Worm (Caenorhabditis elegans): ENCODE measurements around the gene Y9C12A.1.

DNA sequence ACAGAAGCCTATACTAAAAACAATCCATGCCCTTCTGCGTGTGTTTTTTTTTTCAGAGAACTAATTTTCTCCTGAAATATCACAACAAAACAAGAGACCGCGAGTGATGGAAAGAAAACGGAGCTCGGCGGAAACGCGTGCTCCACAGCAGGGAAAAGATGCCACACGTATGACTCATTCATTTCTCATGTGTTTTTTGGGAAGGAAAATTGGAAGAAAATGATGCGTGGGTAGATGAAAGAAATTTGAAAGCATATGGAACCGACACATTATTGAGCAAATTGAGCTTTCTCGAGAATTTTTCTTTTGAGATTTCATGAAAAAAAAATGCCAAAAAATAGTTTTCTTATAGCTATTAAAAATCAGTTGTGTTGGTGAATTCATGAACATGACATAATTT, 43.7 kb upstream of the Y9C12A.1 start:
- TF ChIP-seq zfp-3 (GFP tag; conservative IDR thresholded peaks at IDR 0.05) (no peak), fkh-10 (GFP tag; optimal IDR thresholded peaks at IDR 0.05) (no peak), ces-1 (GFP tag; optimal IDR thresholded peaks at IDR 0.05) (no peak), ama-1 (optimal IDR thresholded peaks at IDR 0.05) (no peak), nhr-111 (GFP tag; optimal IDR thresholded peaks at IDR 0.05) (no peak), nhr-28 (tag; optimal IDR thresholded peaks at IDR 0.05) (no peak), fos-1 (tag; optimal IDR thresholded peaks at IDR 0.05) (no peak), egl-43 (GFP tag; IDR thresholded peaks at IDR 0.05) (no peak), lin-39 (tag; optimal IDR thresholded peaks at IDR 0.05) (no peak), dve-1 (tag; optimal IDR thresholded peaks at IDR 0.05; ENCODE audit: insufficient read depth) (no peak), zag-1 (tag; optimal IDR thresholded peaks at IDR 0.05) (no peak), hmg-1.1 (GFP tag; IDR thresholded peaks at IDR 0.05) (no peak), nhr-237 (tag; optimal IDR thresholded peaks at IDR 0.05) (no peak), skn-1 (tag; optimal IDR thresholded peaks at IDR 0.05) (no peak)
